Fruit fly (Drosophila melanogaster): ENCODE results near the gene Vps15.
A peak's percentile ranks its signal among the peaks of the same experiment; 100 is the strongest.

Vps15 gene

dm6 chr3R:9229075-9229835 is 16.4 kb downstream of the Vps15 start (continued):
- no peak for TF ChIP-seq CG3065 (GFP tag; optimal IDR thresholded peaks at IDR 0.05)
- TF ChIP-seq ci (GFP tag; IDR thresholded peaks at IDR 0.05): peak; percentile 77; the same call in 2 of the 3 replicates
- TF ChIP-seq CG4404 (GFP tag; IDR thresholded peaks at IDR 0.05): peak; percentile 56
- peak; percentile 89 for TF ChIP-seq gem (tag; optimal IDR thresholded peaks at IDR 0.05)
- TF ChIP-seq vfl (GFP tag; optimal IDR thresholded peaks at IDR 0.05): peak; percentile 15
- TF ChIP-seq ase (GFP tag; IDR thresholded peaks at IDR 0.05): 0 out of 3 replicates have a peak, but pooled peaks have one; percentile 61
- TF ChIP-seq stc (GFP tag; IDR thresholded peaks at IDR 0.05): peak; percentile 32; the same call in 1 of the 2 replicates
- TF ChIP-seq Dad (GFP tag; optimal IDR thresholded peaks at IDR 0.05): peak; percentile 61
- TF ChIP-seq CG32772 (GFP tag; IDR thresholded peaks at IDR 0.05): peak; percentile 69
- no peak for TF ChIP-seq cad (GFP tag; optimal IDR thresholded peaks at IDR 0.05)
- TF ChIP-seq CG14667 (GFP tag; IDR thresholded peaks at IDR 0.05): peak; percentile 51
- TF ChIP-seq nerfin-2 (GFP tag; IDR thresholded peaks at IDR 0.05; ENCODE audit: partially characterized antibody): no peak
- peak; percentile 86 for TF ChIP-seq zfh1 (GFP tag; IDR thresholded peaks at IDR 0.05)
- TF ChIP-seq sqz (GFP tag; optimal IDR thresholded peaks at IDR 0.05): peak; percentile 54
- no peak for TF ChIP-seq CG31388 (GFP tag; optimal IDR thresholded peaks at IDR 0.05)
- peak; percentile 43; the same call in 2 of the 4 replicates for TF ChIP-seq Gug (GFP tag; IDR thresholded peaks at IDR 0.05)
- TF ChIP-seq klu (GFP tag; IDR thresholded peaks at IDR 0.05): no peak
- no peak for TF ChIP-seq Dll (GFP tag; IDR thresholded peaks at IDR 0.05; ENCODE audit: partially characterized antibody)
- no peak for TF ChIP-seq CG16813 (GFP tag; IDR thresholded peaks at IDR 0.05; ENCODE audit: partially characterized antibody)
- peak; percentile 78 for TF ChIP-seq Sox100B (GFP tag; optimal IDR thresholded peaks at IDR 0.05)
- TF ChIP-seq Ptx1 (GFP tag; IDR thresholded peaks at IDR 0.05): peak; percentile 74
- peak; percentile 89 to 99 for TF ChIP-seq bsh (GFP tag; optimal IDR thresholded peaks at IDR 0.05)
- no peak for TF ChIP-seq D19B (GFP tag; optimal IDR thresholded peaks at IDR 0.05)
- peak; percentile 70 for TF ChIP-seq HHEX (GFP tag; optimal IDR thresholded peaks at IDR 0.05)
- no peak for TF ChIP-seq hb (GFP tag; IDR thresholded peaks at IDR 0.05; ENCODE audit: partially characterized antibody)
- no peak for TF ChIP-seq HmgD (GFP tag; optimal IDR thresholded peaks at IDR 0.05)
- peak; percentile 57; the same call in 1 of the 2 replicates for TF ChIP-seq ttk (GFP tag; IDR thresholded peaks at IDR 0.05)
- peak; percentile 29 for TF ChIP-seq Sry-β (GFP tag; optimal IDR thresholded peaks at IDR 0.05)
- no peak for TF ChIP-seq CG6854 (GFP tag; optimal IDR thresholded peaks at IDR 0.05)
- peak; percentile 65 for TF ChIP-seq dysf (GFP tag; IDR thresholded peaks at IDR 0.05)
- no peak; the same call in 2 of the 3 replicates for TF ChIP-seq Optix (GFP tag; IDR thresholded peaks at IDR 0.05)
- no peak for TF ChIP-seq bigmax (GFP tag; optimal IDR thresholded peaks at IDR 0.05)
- peak; percentile 72 for TF ChIP-seq CG6689 (GFP tag; IDR thresholded peaks at IDR 0.05)
- peak; percentile 69; the same call in 2 of the 3 replicates for TF ChIP-seq ken (GFP tag; IDR thresholded peaks at IDR 0.05)
- TF ChIP-seq aop (GFP tag; IDR thresholded peaks at IDR 0.05): no peak
- TF ChIP-seq Jarid2 (GFP tag; optimal IDR thresholded peaks at IDR 0.05): peak; percentile 16
- peak; percentile 77 for TF ChIP-seq repo (GFP tag; optimal IDR thresholded peaks at IDR 0.05)
- peak; percentile 63 for TF ChIP-seq H2.0 (GFP tag; IDR thresholded peaks at IDR 0.05)
- TF ChIP-seq Dbx (GFP tag; IDR thresholded peaks at IDR 0.05): no peak
- TF ChIP-seq nerfin-1 (tag; optimal IDR thresholded peaks at IDR 0.05): peak; percentile 25
- peak; percentile 54 for TF ChIP-seq Hmr (GFP tag; optimal IDR thresholded peaks at IDR 0.05)
- no peak for TF ChIP-seq BEAF-32 (GFP tag; optimal IDR thresholded peaks at IDR 0.05)
- peak; percentile 79 for TF ChIP-seq CG7556 (GFP tag; optimal IDR thresholded peaks at IDR 0.05)
- peak; percentile 89 for TF ChIP-seq CG17361 (GFP tag; IDR thresholded peaks at IDR 0.05)
- peak; percentile 80 for TF ChIP-seq CoRest (tag; optimal IDR thresholded peaks at IDR 0.05)
- TF ChIP-seq slou (GFP tag; optimal IDR thresholded peaks at IDR 0.05): peak; percentile 38
- peak; percentile 28 for TF ChIP-seq CG4617 (GFP tag; optimal IDR thresholded peaks at IDR 0.05; ENCODE audit: borderline replicate concordance)
- TF ChIP-seq luna (GFP tag; optimal IDR thresholded peaks at IDR 0.05): peak; percentile 23
- peak; percentile 39 for TF ChIP-seq odd (GFP tag; optimal IDR thresholded peaks at IDR 0.05)

All from whole organism, embryonic.